Worm (Caenorhabditis elegans) whole organism, L4 larva: ENCODE results near the gene srg-41.

ENCODE experiments used
- ceh-28 ChIP-seq: fragments of 150-350 bp; optimal IDR thresholded peaks from 2 replicates; lab custom pipeline; 2014; ENCODE audit warnings: missing biosample characterization, missing genetic modification reagents, missing genetic modification characterization
- ces-1 ChIP-seq: fragments of 150-350 bp; sonication (generic microtip); optimal IDR thresholded peaks from 4 replicates; lab custom pipeline; 2014; ENCODE audit warnings: missing biosample characterization, missing genetic modification reagents, missing genetic modification characterization
- ctbp-1 ChIP-seq: fragments of 200-800 bp; sonication (Bioruptor generic); IDR thresholded peaks from 2 replicates; pipeline ENCODE4 v1.3.6; 2022; ENCODE audit warnings: missing genetic modification reagents, missing genetic modification characterization, missing compliant biosample characterization
- egl-27 ChIP-seq: sonication (generic microtip); optimal IDR thresholded peaks from 3 replicates; lab custom pipeline; 2017; ENCODE audit warnings: missing biosample characterization, missing genetic modification reagents, missing genetic modification characterization
- fkh-10 ChIP-seq: fragments of 150-350 bp; optimal IDR thresholded peaks from 2 replicates; lab custom pipeline; 2014; ENCODE audit warnings: missing biosample characterization, missing genetic modification reagents, missing genetic modification characterization
- lsy-2 ChIP-seq, 2 experiments: fragments of 150-350 bp in 1 of 2; sonication (generic microtip) in 1 of 2; optimal IDR thresholded peaks; 2 replicates each; lab custom pipeline; 2014 to 2017; ENCODE audit warnings: missing biosample characterization in 2 of 2, missing genetic modification characterization in 2 of 2
- nhr-25 ChIP-seq: sonication (generic microtip); optimal IDR thresholded peaks from 2 replicates; lab custom pipeline; 2017; ENCODE audit warnings: missing genetic modification characterization, mild to moderate bottlenecking, missing compliant biosample characterization, antibody characterized with exemption, moderate library complexity, borderline replicate concordance; ENCODE audit not compliant: insufficient read depth
- rbr-2 ChIP-seq: sonication (generic microtip); optimal IDR thresholded peaks from 2 replicates; lab custom pipeline; 2016; ENCODE audit warnings: missing genotype, missing genetic modification characterization, missing compliant biosample characterization
- unc-62 ChIP-seq, 3 experiments: fragments of 150-350 bp in 1 of 3; sonication (generic microtip); optimal IDR thresholded peaks in 2 of 3; peaks in 1 of 3; 1 replicate in 1 of 3; 2 replicates in 2 of 3; lab custom pipeline; 2014 to 2017; ENCODE audit warnings: missing biosample characterization in 3 of 3, missing genetic modification characterization in 3 of 3, missing genetic modification reagents in 3 of 3, missing genotype in 1 of 3
- zag-1 ChIP-seq: fragments of 150-350 bp; optimal IDR thresholded peaks from 2 replicates; lab custom pipeline; 2014; ENCODE audit warnings: missing biosample characterization, missing genetic modification characterization

- TF ChIP-seq unc-62 (GFP tag; optimal IDR thresholded peaks at IDR 0.05 in 1 of 2; lab: Kevin White, UChicago), result no peak
- no peak for TF ChIP-seq unc-62 (tag; optimal IDR thresholded peaks at IDR 0.05; lab: Kevin White, UChicago)
- TF ChIP-seq ctbp-1 (GFP tag; lab: Robert Waterston, UW), result no peak
- no peak for TF ChIP-seq ceh-28
- TF ChIP-seq lsy-2 (tag; optimal IDR thresholded peaks at IDR 0.05; lab: Kevin White, UChicago), result no peak
- no peak for TF ChIP-seq rbr-2 (tag; lab: Kevin White, UChicago)
- TF ChIP-seq zag-1 (tag; lab: Kevin White, UChicago), result no peak
- TF ChIP-seq fkh-10 (GFP tag; lab: Kevin White, UChicago), result no peak
- no peak for TF ChIP-seq nhr-25 (tag; lab: Kevin White, UChicago)
- no peak for TF ChIP-seq ces-1 (GFP tag; lab: Kevin White, UChicago)
- TF ChIP-seq egl-27 (tag; lab: Kevin White, UChicago), result no peak
Observed at ce11 chrV:11127197-11127596, 34.5 kb downstream of the srg-41 start, which contains the start of gene jmjd-5.
